Fruit fly (Drosophila melanogaster): ENCODE results near the gene CG4440.
A peak's percentile ranks its signal among the peaks of the same experiment; 100 is the strongest.

CG4440 gene

dm6 chr2L:16351805-16352584 is 22.3 kb downstream of the CG4440 start (continued):
- TF ChIP-seq gsb (GFP tag; IDR thresholded peaks at IDR 0.05), result no peak
- TF ChIP-seq Doc3 (GFP tag; IDR thresholded peaks at IDR 0.05; ENCODE audit: partially characterized antibody), result no peak
- TF ChIP-seq CG6654 (GFP tag; optimal IDR thresholded peaks at IDR 0.05), result no peak
- no peak for TF ChIP-seq tin (GFP tag; optimal IDR thresholded peaks at IDR 0.05)
- TF ChIP-seq CG13296 (GFP tag; optimal IDR thresholded peaks at IDR 0.05), result no peak
- TF ChIP-seq CG2199 (GFP tag; IDR thresholded peaks at IDR 0.05), result no peak
- TF ChIP-seq CG6813 (GFP tag; optimal IDR thresholded peaks at IDR 0.05), result no peak
- no peak for TF ChIP-seq CG8944 (GFP tag; optimal IDR thresholded peaks at IDR 0.05)
- TF ChIP-seq grau (tag; optimal IDR thresholded peaks at IDR 0.05), result peak; percentile 83
- no peak for TF ChIP-seq sqz (GFP tag; optimal IDR thresholded peaks at IDR 0.05)
- TF ChIP-seq Deaf1 (tag; optimal IDR thresholded peaks at IDR 0.05), result peak; percentile 89
- TF ChIP-seq shn (GFP tag; optimal IDR thresholded peaks at IDR 0.05), result no peak
- TF ChIP-seq chn (GFP tag; optimal IDR thresholded peaks at IDR 0.05), result no peak
- TF ChIP-seq Gsc (GFP tag; IDR thresholded peaks at IDR 0.05), result no peak
- TF ChIP-seq tx (GFP tag; optimal IDR thresholded peaks at IDR 0.05), result no peak
- TF ChIP-seq pita (GFP tag; optimal IDR thresholded peaks at IDR 0.05), result no peak
- TF ChIP-seq lola (GFP tag; optimal IDR thresholded peaks at IDR 0.05), result no peak
- no peak for TF ChIP-seq CG7271 (tag; optimal IDR thresholded peaks at IDR 0.05)
- TF ChIP-seq D (optimal IDR thresholded peaks at IDR 0.05), result peak; percentile 68
- no peak for TF ChIP-seq D (GFP tag; optimal IDR thresholded peaks at IDR 0.05)
- no peak for TF ChIP-seq nerfin-1 (tag; optimal IDR thresholded peaks at IDR 0.05)
- TF ChIP-seq seq (GFP tag; IDR thresholded peaks at IDR 0.05), result no peak
- TF ChIP-seq Elba2 (GFP tag; optimal IDR thresholded peaks at IDR 0.05), result peak; percentile 41
- no peak for TF ChIP-seq dmrt11E (tag; optimal IDR thresholded peaks at IDR 0.05)

dm6 chr2L:16352585-16353580 is 23.2 kb downstream of the CG4440 start, which contains the start of the genes Hyls1, chif and CG4455:
Gene Hyls1, minus strand, starts transcription at chr2L:16352628.
Gene chif, minus strand, starts transcription at chr2L:16352628.
Gene CG4455, plus strand, starts transcription at chr2L:16352934.
- TF ChIP-seq MESR4 (GFP tag; optimal IDR thresholded peaks at IDR 0.05) (peak; percentile 55), CG9797 (GFP tag; optimal IDR thresholded peaks at IDR 0.05) (peak; percentile 41), CG32767 (GFP tag; IDR thresholded peaks at IDR 0.05) (no peak), inv (GFP tag; IDR thresholded peaks at IDR 0.05; ENCODE audit: partially characterized antibody) (peak; percentile 89), da (GFP tag; optimal IDR thresholded peaks at IDR 0.05) (no peak), CG8924 (tag; optimal IDR thresholded peaks at IDR 0.05) (peak; percentile 27), z (GFP tag; IDR thresholded peaks at IDR 0.05) (no peak), E2f2 (GFP tag; IDR thresholded peaks at IDR 0.05) (peak; percentile 49), CG6854 (GFP tag; optimal IDR thresholded peaks at IDR 0.05) (no peak), bab2 (GFP tag; optimal IDR thresholded peaks at IDR 0.05) (no peak), Myb (GFP tag; optimal IDR thresholded peaks at IDR 0.05) (no peak), TFAM (GFP tag; optimal IDR thresholded peaks at IDR 0.05) (no peak), CG1603 (tag; optimal IDR thresholded peaks at IDR 0.05) (peak; percentile 4), H15 (GFP tag; IDR thresholded peaks at IDR 0.05) (no peak), CG18262 (tag; optimal IDR thresholded peaks at IDR 0.05) (peak; percentile 51), kni (GFP tag; optimal IDR thresholded peaks at IDR 0.05) (no peak), tap (tag; optimal IDR thresholded peaks at IDR 0.05) (peak; percentile 11), Bgb (GFP tag; IDR thresholded peaks at IDR 0.05; ENCODE audit: partially characterized antibody) (peak; percentile 85), CG3995 (GFP tag; optimal IDR thresholded peaks at IDR 0.05) (peak; percentile 99), ci (GFP tag; IDR thresholded peaks at IDR 0.05) (peak; percentile 42; the same call in 1 of the 3 replicates), CG8290 (GFP tag; optimal IDR thresholded peaks at IDR 0.05) (no peak), CG8290 (tag; optimal IDR thresholded peaks at IDR 0.05) (peak; percentile 23), CG30020 (tag; optimal IDR thresholded peaks at IDR 0.05) (peak; percentile 79), Eip74EF (GFP tag; optimal IDR thresholded peaks at IDR 0.05) (no peak)
